Fruit fly (Drosophila melanogaster): ENCODE data around the gene Drep4.
A peak's percentile ranks its signal among the peaks of the same experiment; 100 is the strongest.

The Drep4 gene

DNA sequence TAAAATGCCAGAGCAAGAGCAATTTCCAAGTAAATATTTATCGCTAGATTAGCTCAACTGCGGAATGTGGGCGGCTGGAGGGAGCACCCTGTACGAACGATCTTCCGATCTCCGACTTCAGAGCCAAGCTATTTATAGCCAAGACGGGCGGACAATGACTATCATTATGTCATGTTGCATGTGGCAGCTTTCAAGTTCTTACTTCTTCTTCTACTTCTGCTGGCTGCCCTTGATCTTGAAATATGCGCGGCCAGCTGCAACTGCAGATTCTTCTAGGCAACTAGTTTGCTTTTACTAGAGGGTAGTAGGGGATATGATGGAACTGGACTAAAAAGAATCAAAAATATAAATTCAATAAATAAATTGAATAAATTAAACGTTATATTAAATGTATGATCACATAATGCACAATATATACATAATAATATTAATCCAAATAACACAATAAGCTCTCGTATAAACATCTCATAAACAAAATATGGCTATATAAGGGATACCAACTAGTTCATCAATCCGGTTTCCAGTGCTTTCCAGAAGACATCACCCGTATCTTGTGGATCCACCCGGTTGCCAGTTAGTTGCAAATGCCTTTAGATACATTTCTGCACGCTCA is 18.1 kb downstream of the Drep4 start (continued):
- TF ChIP-seq CG8632 (GFP tag; optimal IDR thresholded peaks at IDR 0.05) = no peak
- no peak for TF ChIP-seq pdm3 (GFP tag; optimal IDR thresholded peaks at IDR 0.05)
- peak; percentile 71 for TF ChIP-seq Eip78C (GFP tag)
- no peak for TF ChIP-seq CG31627 (GFP tag; optimal IDR thresholded peaks at IDR 0.05)
- TF ChIP-seq CG8119 (GFP tag; IDR thresholded peaks at IDR 0.05) = peak; percentile 72
- TF ChIP-seq achi (GFP tag; optimal IDR thresholded peaks at IDR 0.05) = peak; percentile 60
- TF ChIP-seq fd59A (GFP tag; optimal IDR thresholded peaks at IDR 0.05) = no peak
- TF ChIP-seq Hr39 (GFP tag; optimal IDR thresholded peaks at IDR 0.05) = no peak
- TF ChIP-seq Smox (GFP tag; optimal IDR thresholded peaks at IDR 0.05) = no peak
- TF ChIP-seq CG6792 (GFP tag; optimal IDR thresholded peaks at IDR 0.05) = no peak
- TF ChIP-seq fkh (GFP tag; optimal IDR thresholded peaks at IDR 0.05) = no peak
- no peak for TF ChIP-seq CG11762 (GFP tag; optimal IDR thresholded peaks at IDR 0.05; ENCODE audit: insufficient read depth)
- TF ChIP-seq lz (GFP tag; optimal IDR thresholded peaks at IDR 0.05) = no peak
- TF ChIP-seq CG7368 (GFP tag; optimal IDR thresholded peaks at IDR 0.05) = no peak
- TF ChIP-seq CG34406 (GFP tag; optimal IDR thresholded peaks at IDR 0.05) = no peak
- no peak for TF ChIP-seq Sox15 (GFP tag; optimal IDR thresholded peaks at IDR 0.05)
- no peak for TF ChIP-seq Hr4 (GFP tag; optimal IDR thresholded peaks at IDR 0.05)
- TF ChIP-seq CG6276 (GFP tag; optimal IDR thresholded peaks at IDR 0.05) = peak; percentile 25
- peak in 1 of 2 experiments; percentile 51 for TF ChIP-seq salr (GFP tag; optimal IDR thresholded peaks at IDR 0.05)
- no peak for TF ChIP-seq cyc (GFP tag; optimal IDR thresholded peaks at IDR 0.05)
- TF ChIP-seq vri (GFP tag; optimal IDR thresholded peaks at IDR 0.05) = no peak
- TF ChIP-seq CG1621 (tag; optimal IDR thresholded peaks at IDR 0.05) = peak; percentile 4
- TF ChIP-seq CG11294 (GFP tag; IDR thresholded peaks at IDR 0.05) = no peak
- TF ChIP-seq OdsH (GFP tag; optimal IDR thresholded peaks at IDR 0.05) = peak; percentile 52
- TF ChIP-seq esn (GFP tag; optimal IDR thresholded peaks at IDR 0.05) = no peak
- TF ChIP-seq eg (GFP tag; IDR thresholded peaks at IDR 0.05) = peak; percentile 51; the same call in 2 of the 3 replicates
- TF ChIP-seq Hr38 (GFP tag; optimal IDR thresholded peaks at IDR 0.05) = no peak
- peak; percentile 13 for TF ChIP-seq net (GFP tag; optimal IDR thresholded peaks at IDR 0.05)
- peak; percentile 76 for TF ChIP-seq dsx (GFP tag; optimal IDR thresholded peaks at IDR 0.05; ENCODE audit: poor library complexity, severe bottlenecking)
- no peak for TF ChIP-seq dac (GFP tag; optimal IDR thresholded peaks at IDR 0.05)
- TF ChIP-seq Sox102F (GFP tag; optimal IDR thresholded peaks at IDR 0.05) = no peak
- peak; percentile 25 for TF ChIP-seq Sox14 (GFP tag; optimal IDR thresholded peaks at IDR 0.05)
- TF ChIP-seq CG4318 (GFP tag; optimal IDR thresholded peaks at IDR 0.05) = peak; percentile 26
- TF ChIP-seq CG9139 (GFP tag; optimal IDR thresholded peaks at IDR 0.05) = no peak

- TF ChIP-seq CG11762 (GFP tag; optimal IDR thresholded peaks at IDR 0.05; ENCODE audit: insufficient read depth) (no peak), dsx (GFP tag; optimal IDR thresholded peaks at IDR 0.05; ENCODE audit: poor library complexity, severe bottlenecking) (no peak), CG11902 (GFP tag; optimal IDR thresholded peaks at IDR 0.05) (no peak), CG6808 (GFP tag; optimal IDR thresholded peaks at IDR 0.05) (peak; percentile 21), Sox102F (GFP tag; optimal IDR thresholded peaks at IDR 0.05) (no peak), cyc (GFP tag; optimal IDR thresholded peaks at IDR 0.05) (no peak), Met (GFP tag; optimal IDR thresholded peaks at IDR 0.05) (no peak), CG9139 (GFP tag; optimal IDR thresholded peaks at IDR 0.05) (no peak), CG34406 (GFP tag; optimal IDR thresholded peaks at IDR 0.05) (no peak), CG4318 (GFP tag; optimal IDR thresholded peaks at IDR 0.05) (no peak), CG15336 (GFP tag; IDR thresholded peaks at IDR 0.05) (no peak; the same call in 1 of the 2 replicates), Eip75B (GFP tag; optimal IDR thresholded peaks at IDR 0.05) (no peak), dac (GFP tag; optimal IDR thresholded peaks at IDR 0.05) (no peak), CG32006 (GFP tag; optimal IDR thresholded peaks at IDR 0.05) (peak; percentile 17), Blimp-1 (GFP tag; optimal IDR thresholded peaks at IDR 0.05) (no peak), OdsH (GFP tag; optimal IDR thresholded peaks at IDR 0.05) (no peak), fd85E (GFP tag; optimal IDR thresholded peaks at IDR 0.05) (no peak), CG6854 (GFP tag; optimal IDR thresholded peaks at IDR 0.05) (no peak), Hr39 (GFP tag; optimal IDR thresholded peaks at IDR 0.05) (no peak), Smox (GFP tag; optimal IDR thresholded peaks at IDR 0.05) (no peak), Gug (GFP tag; IDR thresholded peaks at IDR 0.05) (no peak), fkh (GFP tag; optimal IDR thresholded peaks at IDR 0.05) (no peak), CG10631 (GFP tag; optimal IDR thresholded peaks at IDR 0.05) (no peak), CG3919 (GFP tag; optimal IDR thresholded peaks at IDR 0.05) (peak; percentile 27), fd59A (GFP tag; optimal IDR thresholded peaks at IDR 0.05) (no peak), CG8119 (GFP tag; IDR thresholded peaks at IDR 0.05) (0 out of 3 replicates have a peak, but pooled peaks have one; percentile 18), Ets21C (GFP tag; optimal IDR thresholded peaks at IDR 0.05) (no peak), Hr4 (GFP tag; optimal IDR thresholded peaks at IDR 0.05) (no peak), Ets96B (tag; optimal IDR thresholded peaks at IDR 0.05) (no peak), esn (GFP tag; optimal IDR thresholded peaks at IDR 0.05) (no peak), net (GFP tag; optimal IDR thresholded peaks at IDR 0.05) (no peak), Hr38 (GFP tag; optimal IDR thresholded peaks at IDR 0.05) (no peak)
Measured at dm6 chr2L:13266627-13267026, 19.6 kb downstream of the Drep4 start.

Measured in whole organism, prepupa.